Fruit fly (Drosophila melanogaster) whole organism, adult: ENCODE results near the gene CycB3.

Experiments
- CG11617 ChIP-seq: fragments of 200-800 bp; sonication (Bioruptor generic); optimal IDR thresholded peaks from 2 replicates; lab custom pipeline; 2017; ENCODE audit warnings: mild to moderate bottlenecking, missing biosample characterization, missing genetic modification reagents, missing genetic modification characterization
- CG12768 ChIP-seq: fragments of 200-800 bp; sonication (Bioruptor generic); optimal IDR thresholded peaks from 2 replicates; lab custom pipeline; 2017; ENCODE audit warnings: missing biosample characterization, missing genetic modification characterization, mild to moderate bottlenecking, moderate library complexity, missing genetic modification reagents
- CG1620 ChIP-seq: fragments of 200-800 bp; sonication (Bioruptor generic); optimal IDR thresholded peaks from 2 replicates; lab custom pipeline; 2016; ENCODE audit warnings: missing biosample characterization, missing genetic modification characterization
- CG33017 ChIP-seq: fragments of 200-800 bp; sonication (Bioruptor generic); optimal IDR thresholded peaks from 2 replicates; lab custom pipeline; 2018; ENCODE audit warnings: missing biosample characterization, mild to moderate bottlenecking, missing genetic modification characterization, moderate library complexity
- CG7045 ChIP-seq: fragments of 200-800 bp; sonication (Bioruptor generic); optimal IDR thresholded peaks from 2 replicates; lab custom pipeline; 2017; ENCODE audit warnings: missing biosample characterization, mild to moderate bottlenecking, missing genetic modification characterization
- Hr96 ChIP-seq: fragments of 200-800 bp; sonication (Bioruptor generic); optimal IDR thresholded peaks from 2 replicates; lab custom pipeline; 2016; ENCODE audit warnings: missing biosample characterization, missing genetic modification characterization
- bab1 ChIP-seq: fragments of 200-800 bp; sonication (Bioruptor generic); optimal IDR thresholded peaks from 3 replicates; lab custom pipeline; 2019; ENCODE audit warnings: missing biosample characterization, mild to moderate bottlenecking, missing genetic modification characterization, moderate library complexity
- kay ChIP-seq: fragments of 200-800 bp; sonication (Bioruptor generic); peaks from one replicate; lab custom pipeline; 2016; ENCODE audit warnings: missing biosample characterization, missing genetic modification characterization, borderline replicate concordance
- pad ChIP-seq: fragments of 200-800 bp; sonication (Bioruptor generic); optimal IDR thresholded peaks from 3 replicates; lab custom pipeline; 2017; ENCODE audit warnings: missing biosample characterization, missing genetic modification characterization, mild to moderate bottlenecking, moderate library complexity, missing genetic modification reagents

DNA sequence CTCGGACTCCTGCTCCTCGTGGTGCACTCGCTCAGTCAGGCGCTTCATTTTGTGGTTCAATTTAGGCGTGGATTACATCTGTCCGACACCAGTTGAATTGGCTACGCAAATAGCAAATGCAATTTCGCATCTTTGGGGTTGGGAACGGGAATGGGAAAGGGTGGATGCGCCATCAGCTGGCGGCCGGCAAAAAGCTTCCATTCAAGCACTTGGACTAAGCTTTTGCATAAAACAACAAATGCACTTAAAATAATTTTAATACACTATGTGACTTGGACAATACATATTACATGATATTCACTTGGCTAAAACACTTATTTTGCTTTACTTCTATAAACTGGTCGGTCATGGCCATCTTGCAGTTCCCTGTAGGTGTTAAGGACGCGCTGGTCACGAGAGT, 14.5 kb downstream of the CycB3 start, which contains the start of gene HDAC11:
- TF ChIP-seq pad (GFP tag; lab: Kevin White, UChicago) (no peak), kay (GFP tag; lab: Kevin White, UChicago) (no peak), CG12768 (GFP tag; lab: Kevin White, UChicago) (no peak), CG33017 (tag; lab: Kevin White, UChicago) (no peak), Hr96 (no peak), CG1620 (GFP tag; lab: Kevin White, UChicago) (no peak), CG7045 (GFP tag; lab: Kevin White, UChicago) (no peak), CG11617 (GFP tag; lab: Kevin White, UChicago) (no peak), bab1 (GFP tag; lab: Kevin White, UChicago) (no peak)
